Fruit fly (Drosophila melanogaster): ENCODE data around the gene CG32554.
"Not testable (repeated sequence)": the region's sequence is repeated elsewhere in the genome, so short reads cannot be mapped to it uniquely, and the experiment has no call there.

- TF ChIP-seq Crg-1 (GFP tag; optimal IDR thresholded peaks at IDR 0.05); CG7101 (tag; optimal IDR thresholded peaks at IDR 0.05); CG14711 (tag; optimal IDR thresholded peaks at IDR 0.05); CG11617 (GFP tag; optimal IDR thresholded peaks at IDR 0.05); Mnt (GFP tag; optimal IDR thresholded peaks at IDR 0.05); cnc (optimal IDR thresholded peaks at IDR 0.05); CG12768 (GFP tag; optimal IDR thresholded peaks at IDR 0.05); CG7045 (GFP tag; optimal IDR thresholded peaks at IDR 0.05); CG1620 (GFP tag; optimal IDR thresholded peaks at IDR 0.05); kay (GFP tag; ENCODE audit: borderline replicate concordance); CG33017 (tag; optimal IDR thresholded peaks at IDR 0.05); Clk (GFP tag; optimal IDR thresholded peaks at IDR 0.05): not testable (repeated sequence)
Measured at dm6 chrX:17889247-17889646, 36.8 kb upstream of the CG32554 start, which contains the start of gene Gss1.
